Worm (Caenorhabditis elegans): ENCODE results near the gene tcc-1.

The tcc-1 gene

DNA sequence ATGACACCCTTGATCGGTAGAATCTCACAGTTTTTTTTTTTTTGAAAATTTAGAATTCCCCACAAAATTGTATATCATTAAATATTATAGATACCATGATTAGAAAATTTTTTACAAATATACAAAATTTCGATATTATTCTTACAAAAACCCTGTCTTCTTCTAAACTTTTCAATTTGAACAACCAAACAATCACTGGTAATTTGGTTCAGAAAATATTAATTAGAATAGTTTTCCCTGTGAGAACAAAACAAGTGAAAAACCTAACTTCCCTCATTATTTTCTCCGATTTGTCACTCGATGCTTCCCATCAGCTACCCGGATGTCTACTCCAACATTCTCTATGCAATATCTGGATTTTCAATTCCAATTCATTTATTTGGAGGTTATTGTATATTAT lies 45.7 kb downstream of the tcc-1 start, which contains the start of gene srh-296:
srh-296 (plus strand) TSS at position 301 of the 400 bp plus-strand sequence.
- no peak for TF ChIP-seq pax-3 (tag; optimal IDR thresholded peaks at IDR 0.05)
- no peak for TF ChIP-seq lin-15B (tag; optimal IDR thresholded peaks at IDR 0.05)

DNA sequence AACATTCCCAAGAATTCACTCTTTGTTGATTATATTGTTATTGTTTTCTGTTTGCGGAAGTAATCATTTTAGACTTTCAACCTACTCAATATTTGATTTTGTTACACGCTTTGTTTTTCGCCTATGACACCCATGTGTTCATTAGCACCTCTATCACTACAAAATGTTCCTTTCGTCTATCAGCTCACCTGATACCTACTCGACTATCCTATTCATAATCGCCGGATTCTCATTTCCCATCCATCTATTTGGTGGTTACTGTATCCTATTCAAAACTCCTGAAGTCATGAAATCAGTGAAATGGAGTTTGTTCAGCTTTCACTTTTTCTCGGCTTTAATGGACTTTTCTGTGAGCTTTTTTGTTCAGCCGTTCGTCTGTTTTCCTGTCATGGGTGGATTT lies 50.5 kb downstream of the tcc-1 start, which contains the start of gene srh-291:
srh-291 (plus strand) TSS at position 301 of the 400 bp plus-strand sequence.
- no peak for TF ChIP-seq efl-1 (optimal IDR thresholded peaks at IDR 0.05)
- TF ChIP-seq efl-1 (GFP tag; optimal IDR thresholded peaks at IDR 0.05 in 1 of 2), result peak in 1 of 2 experiments; percentile 64
- no peak for TF ChIP-seq alr-1 (tag; optimal IDR thresholded peaks at IDR 0.05; ENCODE audit: borderline replicate concordance)

DNA sequence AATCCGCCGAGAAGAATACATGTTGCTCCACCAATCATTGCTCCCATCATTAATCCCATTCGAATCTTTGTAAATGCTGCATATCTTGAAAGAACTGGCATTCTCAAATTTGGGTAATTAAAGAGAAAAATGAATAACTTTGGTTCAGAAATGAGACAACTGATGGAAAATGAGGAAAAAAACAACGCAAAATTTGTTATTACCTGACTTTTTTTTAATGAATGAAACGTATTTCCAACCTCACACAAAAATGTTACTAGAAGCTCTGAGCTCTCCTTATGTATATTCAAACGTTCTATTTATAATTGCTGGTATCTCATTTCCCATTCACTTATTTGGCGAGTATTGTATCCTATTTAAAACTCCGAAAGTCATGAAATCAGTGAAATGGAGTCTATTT lies 53.3 kb downstream of the tcc-1 start, which contains the start of the genes Y94A7B.11 and srh-292:
Y94A7B.11 (minus strand) TSS at position 101 of the 400 bp plus-strand sequence.
srh-292 (plus strand) TSS at position 251 of the 400 bp plus-strand sequence.
- TF ChIP-seq isw-1 (GFP tag; IDR thresholded peaks at IDR 0.05), result no peak
- no peak for TF ChIP-seq alr-1 (tag; optimal IDR thresholded peaks at IDR 0.05; ENCODE audit: borderline replicate concordance)
- no peak for TF ChIP-seq unc-30 (tag; optimal IDR thresholded peaks at IDR 0.05)
- TF ChIP-seq pax-3 (tag; optimal IDR thresholded peaks at IDR 0.05), result no peak
- no peak for TF ChIP-seq nhr-77 (tag; optimal IDR thresholded peaks at IDR 0.05)
- TF ChIP-seq sptf-1 (tag; optimal IDR thresholded peaks at IDR 0.05), result no peak
- no peak for TF ChIP-seq aha-1 (tag; optimal IDR thresholded peaks at IDR 0.05)

- TF ChIP-seq blmp-1 (tag; optimal IDR thresholded peaks at IDR 0.05) (no peak), dpl-1 (GFP tag; optimal IDR thresholded peaks at IDR 0.05) (no peak), ama-1 (optimal IDR thresholded peaks at IDR 0.05) (no peak), fkh-8 (tag; optimal IDR thresholded peaks at IDR 0.05) (no peak), nhr-85 (tag) (no peak), tbx-2 (tag; optimal IDR thresholded peaks at IDR 0.05) (no peak), nhr-11 (tag; optimal IDR thresholded peaks at IDR 0.05) (no peak), nhr-20 (tag; optimal IDR thresholded peaks at IDR 0.05) (no peak), lin-39 (tag; optimal IDR thresholded peaks at IDR 0.05) (no peak), Y116A8C.19 (tag; optimal IDR thresholded peaks at IDR 0.05; ENCODE audit: borderline replicate concordance) (no peak), hpl-2 (GFP tag; optimal IDR thresholded peaks at IDR 0.05) (no peak), fkh-4 (tag; optimal IDR thresholded peaks at IDR 0.05; ENCODE audit: borderline replicate concordance) (no peak), F16B12.6 (tag; optimal IDR thresholded peaks at IDR 0.05) (no peak), ceh-90 (tag; optimal IDR thresholded peaks at IDR 0.05) (no peak), nhr-28 (tag; optimal IDR thresholded peaks at IDR 0.05) (no peak), efl-1 (optimal IDR thresholded peaks at IDR 0.05) (no peak), efl-1 (GFP tag; optimal IDR thresholded peaks at IDR 0.05 in 1 of 2) (no peak), aha-1 (tag; optimal IDR thresholded peaks at IDR 0.05) (no peak), pqm-1 (tag; optimal IDR thresholded peaks at IDR 0.05) (no peak), lin-13 (GFP tag; optimal IDR thresholded peaks at IDR 0.05) (no peak)
Observed at ce11 chrV:17800538-17800937, 55.3 kb downstream of the tcc-1 start, which contains the start of gene srh-287. TSS of gene srh-287 (plus strand) at chrV:17800838.

DNA sequence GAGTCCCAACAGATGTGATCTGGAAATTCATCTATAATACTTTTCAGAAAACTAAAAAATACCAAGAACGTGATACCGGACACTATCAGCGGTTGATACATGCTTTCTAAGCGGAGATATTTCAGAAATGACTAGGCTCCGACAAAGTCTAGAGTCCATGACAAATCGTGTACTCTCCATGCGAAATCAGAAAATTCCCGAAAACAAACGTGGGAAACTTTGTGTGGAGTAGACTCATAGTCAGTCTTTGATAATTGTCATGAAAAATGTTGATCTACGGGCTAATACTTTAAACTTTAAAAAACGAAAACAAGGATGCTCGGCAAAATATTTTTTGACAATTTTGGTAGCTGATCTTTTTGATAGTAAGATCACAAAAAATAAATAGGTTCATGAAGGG lies 57.0 kb downstream of the tcc-1 start, which contains the start of gene srx-18:
srx-18 (minus strand) TSS at position 101 of the 400 bp plus-strand sequence.
- TF ChIP-seq rnt-1 (tag; optimal IDR thresholded peaks at IDR 0.05) (no peak), fkh-4 (tag; optimal IDR thresholded peaks at IDR 0.05; ENCODE audit: borderline replicate concordance) (no peak), C34B4.2 (tag; optimal IDR thresholded peaks at IDR 0.05) (no peak)

Measured in whole organism, L1 larva.